Fruit fly (Drosophila melanogaster) whole organism, wandering third instar larva: ENCODE data around the gene spz3.

Experiments
- Abd-B ChIP-seq: fragments of >200 bp; optimal IDR thresholded peaks from 2 replicates; lab custom pipeline; 2017; ENCODE audit warnings: missing biosample characterization, missing genetic modification characterization
- CG32264 ChIP-seq: fragments of 200-800 bp; sonication (Bioruptor generic); optimal IDR thresholded peaks from 2 replicates; lab custom pipeline; 2016; ENCODE audit warnings: missing biosample characterization, missing genetic modification characterization
- CG9705 ChIP-seq: fragments of 200-800 bp; sonication (Bioruptor generic); optimal IDR thresholded peaks from 2 replicates; lab custom pipeline; 2018; ENCODE audit warnings: missing biosample characterization, mild to moderate bottlenecking, missing genetic modification characterization
- CrebA ChIP-seq: fragments of 200-800 bp; sonication (Bioruptor generic); optimal IDR thresholded peaks from 2 replicates; lab custom pipeline; 2016; ENCODE audit warnings: missing biosample characterization, mild to moderate bottlenecking, missing genetic modification characterization, borderline replicate concordance
- Dfd ChIP-seq: fragments of >200 bp; optimal IDR thresholded peaks from 2 replicates; lab custom pipeline; 2017; ENCODE audit warnings: missing biosample characterization, missing genetic modification characterization
- Dif ChIP-seq: fragments of 200-275, 200-300 bp; sonication (Bioruptor generic); optimal IDR thresholded peaks from 2 replicates; lab custom pipeline; 2018; ENCODE audit warnings: missing biosample characterization, missing genetic modification characterization; ENCODE audit not compliant: partially characterized antibody
- GATAd ChIP-seq: sonication (Bioruptor generic); optimal IDR thresholded peaks from 2 replicates; lab custom pipeline; 2016; ENCODE audit warnings: missing biosample characterization, missing genetic modification characterization
- HLH106 ChIP-seq: fragments of 200-800 bp; optimal IDR thresholded peaks from 3 replicates; lab custom pipeline; 2019; ENCODE audit warnings: missing biosample characterization, mild to moderate bottlenecking, missing genetic modification characterization, moderate library complexity
- Hnf4 ChIP-seq: fragments of 200-800 bp; sonication (Bioruptor generic); optimal IDR thresholded peaks from 2 replicates; lab custom pipeline; 2016; ENCODE audit warnings: missing biosample characterization, mild to moderate bottlenecking, missing genetic modification characterization
- Hr78 ChIP-seq: fragments of >200 bp; optimal IDR thresholded peaks from 2 replicates; lab custom pipeline; 2017; ENCODE audit warnings: missing biosample characterization, missing genetic modification characterization
- Hr83 ChIP-seq: fragments of 200-300 bp; sonication (Bioruptor generic); optimal IDR thresholded peaks from 2 replicates; lab custom pipeline; 2016; ENCODE audit warnings: missing biosample characterization, mild to moderate bottlenecking, missing genetic modification characterization, moderate library complexity; ENCODE audit not compliant: poor library complexity, severe bottlenecking
- Jra ChIP-seq: sonication (Bioruptor generic); optimal IDR thresholded peaks from 2 replicates; lab custom pipeline; 2016; ENCODE audit warnings: missing biosample characterization, missing genetic modification characterization
- Mio ChIP-seq: sonication (Bioruptor generic); optimal IDR thresholded peaks from 2 replicates; lab custom pipeline; 2016; ENCODE audit warnings: missing biosample characterization, missing genetic modification characterization
- Myc ChIP-seq: fragments of >200 bp; optimal IDR thresholded peaks from 2 replicates; lab custom pipeline; 2017
- N ChIP-seq: fragments of >200 bp; optimal IDR thresholded peaks from 2 replicates; lab custom pipeline; 2018; ENCODE audit warnings: missing biosample characterization, missing external identifiers, missing genetic modification characterization
- OdsH ChIP-seq: fragments of 200-800 bp; sonication (Bioruptor generic); optimal IDR thresholded peaks from 2 replicates; lab custom pipeline; 2016; ENCODE audit warnings: missing biosample characterization, mild to moderate bottlenecking, missing genetic modification characterization
- Rel ChIP-seq, 2 experiments: fragments of 200-800 bp; sonication (Bioruptor generic) in 1 of 2; optimal IDR thresholded peaks; 2 replicates in 1 of 2; 3 replicates in 1 of 2; lab custom pipeline; 2016 to 2019; ENCODE audit warnings: mild to moderate bottlenecking in 2 of 2, missing biosample characterization in 2 of 2, missing genetic modification characterization in 2 of 2, moderate library complexity in 1 of 2
- Sp1 ChIP-seq: fragments of 200-800 bp; sonication (Bioruptor generic); optimal IDR thresholded peaks from 3 replicates; lab custom pipeline; 2019; ENCODE audit warnings: missing biosample characterization, mild to moderate bottlenecking, missing genetic modification characterization, moderate library complexity
- Vsx2 ChIP-seq: fragments of 200-300, 225-300 bp; sonication (Bioruptor generic); optimal IDR thresholded peaks from 2 replicates; lab custom pipeline; 2018; ENCODE audit warnings: missing biosample characterization, missing genetic modification characterization; ENCODE audit not compliant: partially characterized antibody
- br ChIP-seq: fragments of 200-800 bp; sonication (Bioruptor generic); optimal IDR thresholded peaks from 2 replicates; lab custom pipeline; 2016; ENCODE audit warnings: missing biosample characterization, missing genetic modification characterization
- brk ChIP-seq: fragments of 200-800 bp; sonication (Bioruptor generic); optimal IDR thresholded peaks from 2 replicates; lab custom pipeline; 2016; ENCODE audit warnings: missing biosample characterization, mild to moderate bottlenecking, missing genetic modification characterization
- dl ChIP-seq, 2 experiments: fragments of 175-275, 200-275 bp in 1 of 2; fragments of 200-275 bp in 1 of 2; sonication (Bioruptor generic); optimal IDR thresholded peaks; lab custom pipeline; 2018; ENCODE audit warnings: mild to moderate bottlenecking in 2 of 2, missing biosample characterization in 2 of 2, missing genetic modification characterization in 2 of 2, moderate library complexity in 2 of 2; ENCODE audit not compliant: partially characterized antibody in 2 of 2, insufficient read depth in 1 of 2
- dmrt93B ChIP-seq: fragments of 200-800 bp; sonication (Bioruptor generic); optimal IDR thresholded peaks from 2 replicates; lab custom pipeline; 2018; ENCODE audit warnings: missing biosample characterization, mild to moderate bottlenecking, missing genetic modification characterization
- dsf ChIP-seq: sonication (Bioruptor generic); optimal IDR thresholded peaks from 2 replicates; lab custom pipeline; 2016; ENCODE audit warnings: missing biosample characterization, missing genetic modification characterization, borderline replicate concordance
- ey ChIP-seq: fragments of 200-800 bp; sonication (Bioruptor generic); optimal IDR thresholded peaks from 2 replicates; lab custom pipeline; 2016; ENCODE audit warnings: missing biosample characterization, missing genetic modification characterization
- foxo ChIP-seq, 2 experiments: fragments of 200-800 bp; sonication (Bioruptor generic); optimal IDR thresholded peaks; 2 replicates in 1 of 2; 3 replicates in 1 of 2; lab custom pipeline; 2016 to 2017; ENCODE audit warnings: missing biosample characterization in 2 of 2, missing genetic modification characterization in 2 of 2
- fru ChIP-seq: fragments of 200-800 bp; sonication (Bioruptor generic); optimal IDR thresholded peaks from 3 replicates; lab custom pipeline; 2016; ENCODE audit warnings: missing biosample characterization, mild to moderate bottlenecking, missing genetic modification characterization
- h ChIP-seq: fragments of 200-800 bp; sonication (Bioruptor generic); optimal IDR thresholded peaks from 3 replicates; lab custom pipeline; 2016; ENCODE audit warnings: missing biosample characterization, mild to moderate bottlenecking, missing genetic modification characterization
- jim ChIP-seq: fragments of 175-275, 200-325 bp; sonication (Bioruptor generic); optimal IDR thresholded peaks from 2 replicates; lab custom pipeline; 2016; ENCODE audit warnings: missing biosample characterization, mild to moderate bottlenecking, missing genetic modification characterization
- lola ChIP-seq: fragments of >200 bp; optimal IDR thresholded peaks from 2 replicates; lab custom pipeline; 2017; ENCODE audit warnings: missing biosample characterization, missing genetic modification characterization
- pan ChIP-seq: fragments of >200 bp; optimal IDR thresholded peaks from 2 replicates; lab custom pipeline; 2017
- psq ChIP-seq: fragments of 200-800 bp; sonication (Bioruptor generic); optimal IDR thresholded peaks from 3 replicates; lab custom pipeline; 2017; ENCODE audit warnings: missing biosample characterization, mild to moderate bottlenecking, missing genetic modification characterization, moderate library complexity
- rgr ChIP-seq: fragments of 200-800 bp; sonication (Bioruptor generic); optimal IDR thresholded peaks from 3 replicates; lab custom pipeline; 2016; ENCODE audit warnings: missing biosample characterization, mild to moderate bottlenecking, missing genetic modification characterization
- sage ChIP-seq: fragments of 200-800 bp; sonication (Bioruptor generic); optimal IDR thresholded peaks from 2 replicates; lab custom pipeline; 2016; ENCODE audit warnings: missing biosample characterization, mild to moderate bottlenecking, missing genetic modification characterization
- sv ChIP-seq: fragments of 200-800 bp; sonication (Bioruptor generic); optimal IDR thresholded peaks from 3 replicates; lab custom pipeline; 2016; ENCODE audit warnings: missing biosample characterization, missing genetic modification characterization
- tai ChIP-seq: sonication (Bioruptor generic); optimal IDR thresholded peaks from 2 replicates; lab custom pipeline; 2016; ENCODE audit warnings: missing biosample characterization, missing genetic modification characterization
- usp ChIP-seq: fragments of >200 bp; optimal IDR thresholded peaks from 2 replicates; lab custom pipeline; 2017; ENCODE audit warnings: missing biosample characterization, missing genetic modification characterization
- woc ChIP-seq: sonication (Bioruptor generic); optimal IDR thresholded peaks from 2 replicates; lab custom pipeline; 2016; ENCODE audit warnings: missing biosample characterization, mild to moderate bottlenecking, missing genetic modification characterization

spz3 gene

dm6 chr2L:7901833-7902232 lies 22.5 kb upstream of the spz3 start:
- TF ChIP-seq Hr78 (GFP tag; lab: Kevin White, UChicago) (no peak), fru (GFP tag; lab: Kevin White, UChicago) (no peak), GATAd (no peak), dmrt93B (GFP tag; lab: Kevin White, UChicago) (no peak), sage (GFP tag; lab: Kevin White, UChicago) (no peak), Abd-B (GFP tag; lab: Kevin White, UChicago) (no peak), OdsH (GFP tag; lab: Kevin White, UChicago) (no peak)
- TF ChIP-seq, all 38 proteins: peak for 0

- TF ChIP-seq foxo (GFP tag; optimal IDR thresholded peaks at IDR 0.05; lab: Kevin White, UChicago) = peak; percentile 34 to 66
- TF ChIP-seq Rel (GFP tag; optimal IDR thresholded peaks at IDR 0.05; lab: Kevin White, UChicago) = no peak
- TF ChIP-seq Rel (tag; optimal IDR thresholded peaks at IDR 0.05; lab: Kevin White, UChicago) = peak; percentile 7
- peak; percentile 7 for TF ChIP-seq brk (GFP tag; lab: Kevin White, UChicago)
- no peak for TF ChIP-seq pan (lab: Kevin White, UChicago)
- TF ChIP-seq h = peak; percentile 82
- no peak for TF ChIP-seq Dif (GFP tag; lab: Kevin White, UChicago)
- TF ChIP-seq Dfd (GFP tag; lab: Kevin White, UChicago) = no peak
- no peak for TF ChIP-seq Vsx2
- TF ChIP-seq GATAd = no peak
- TF ChIP-seq CG9705 (GFP tag; lab: Kevin White, UChicago) = peak; percentile 23
- TF ChIP-seq HLH106 (tag; lab: Kevin White, UChicago) = peak; percentile 81
- TF ChIP-seq fru (GFP tag; lab: Kevin White, UChicago) = peak; percentile 81
- no peak for TF ChIP-seq dsf (GFP tag; lab: Kevin White, UChicago)
- peak; percentile 63 for TF ChIP-seq OdsH (GFP tag; lab: Kevin White, UChicago)
- no peak for TF ChIP-seq Hr83 (GFP tag; lab: Kevin White, UChicago)
- TF ChIP-seq Hnf4 = peak; percentile 65
- no peak for TF ChIP-seq lola
- TF ChIP-seq Abd-B (GFP tag; lab: Kevin White, UChicago) = no peak
- TF ChIP-seq dmrt93B (GFP tag; lab: Kevin White, UChicago) = peak; percentile 47
- TF ChIP-seq tai (GFP tag; lab: Kevin White, UChicago) = no peak
- TF ChIP-seq Mio = no peak
- peak; percentile 58 for TF ChIP-seq CG32264 (GFP tag; lab: Kevin White, UChicago)
- TF ChIP-seq Hr78 (GFP tag; lab: Kevin White, UChicago) = no peak
- peak; percentile 60 for TF ChIP-seq rgr (GFP tag; lab: Kevin White, UChicago)
- TF ChIP-seq dl (GFP tag; optimal IDR thresholded peaks at IDR 0.05; lab: Kevin White, UChicago; ENCODE audit: insufficient read depth in 1 of 2, partially characterized antibody in 2 of 2) = no peak
- peak; percentile 62 for TF ChIP-seq psq
- peak; percentile 73 for TF ChIP-seq br (GFP tag; lab: Kevin White, UChicago)
- TF ChIP-seq ey (GFP tag; lab: Kevin White, UChicago) = peak; percentile 62
- peak; percentile 33 for TF ChIP-seq sage (GFP tag; lab: Kevin White, UChicago)
- TF ChIP-seq Sp1 (GFP tag; lab: Kevin White, UChicago) = peak; percentile 79
- TF ChIP-seq Jra (GFP tag; lab: Kevin White, UChicago) = no peak
- peak; percentile 37 for TF ChIP-seq woc (GFP tag; lab: Kevin White, UChicago)
- no peak for TF ChIP-seq Myc (lab: Kevin White, UChicago)
- no peak for TF ChIP-seq sv
- TF ChIP-seq usp = no peak
- no peak for TF ChIP-seq jim (GFP tag; lab: Kevin White, UChicago)
- TF ChIP-seq N (GFP tag; lab: Kevin White, UChicago) = no peak
- no peak for TF ChIP-seq CrebA (GFP tag; lab: Kevin White, UChicago)
Observed at dm6 chr2L:7899949-7900348, 20.6 kb upstream of the spz3 start.

- TF ChIP-seq CrebA (GFP tag; lab: Kevin White, UChicago) (no peak), Dfd (GFP tag; lab: Kevin White, UChicago) (no peak), Abd-B (GFP tag; lab: Kevin White, UChicago) (no peak), woc (GFP tag; lab: Kevin White, UChicago) (peak; percentile 36), CG9705 (GFP tag; lab: Kevin White, UChicago) (no peak), brk (GFP tag; lab: Kevin White, UChicago) (no peak), OdsH (GFP tag; lab: Kevin White, UChicago) (no peak), Mio (no peak), ey (GFP tag; lab: Kevin White, UChicago) (peak; percentile 30), h (peak; percentile 13), HLH106 (tag; lab: Kevin White, UChicago) (peak; percentile 0), CG32264 (GFP tag; lab: Kevin White, UChicago) (no peak), fru (GFP tag; lab: Kevin White, UChicago) (no peak)
Observed at dm6 chr2L:7899108-7899507, 19.8 kb upstream of the spz3 start.
